Worm (Caenorhabditis elegans): Measurements from ENCODE around the gene mat-2.

mat-2 gene

ce11 chrII:11132542-11132941 lies 20.0 kb downstream of the mat-2 start, which contains the start of gene F40F8.11 (continued):
- TF ChIP-seq cey-2 (tag; optimal IDR thresholded peaks at IDR 0.05; ENCODE audit: borderline replicate concordance, insufficient read depth) (no peak), dpl-1 (GFP tag; optimal IDR thresholded peaks at IDR 0.05) (peak; percentile 86), hlh-30 (tag; optimal IDR thresholded peaks at IDR 0.05; ENCODE audit: insufficient read depth) (peak; percentile 25), ceh-82 (tag; optimal IDR thresholded peaks at IDR 0.05) (no peak), mes-2 (tag; optimal IDR thresholded peaks at IDR 0.05; ENCODE audit: poor library complexity, severe bottlenecking) (peak; percentile 68), lin-29 (GFP tag; IDR thresholded peaks at IDR 0.05) (no peak), dmd-9 (GFP tag; IDR thresholded peaks at IDR 0.05) (no peak), mdl-1 (tag; optimal IDR thresholded peaks at IDR 0.05) (no peak), mxl-3 (GFP tag; optimal IDR thresholded peaks at IDR 0.05) (no peak), lir-3 (tag; optimal IDR thresholded peaks at IDR 0.05) (no peak), dve-1 (tag; optimal IDR thresholded peaks at IDR 0.05; ENCODE audit: insufficient read depth) (peak; percentile 66), php-3 (GFP tag; IDR thresholded peaks at IDR 0.05) (no peak), mxl-2 (GFP tag; conservative IDR thresholded peaks at IDR 0.05) (no peak), ceh-20 (GFP tag; IDR thresholded peaks at IDR 0.05) (no peak), snpc-4 (tag; optimal IDR thresholded peaks at IDR 0.05) (no peak), F26F4.8 (GFP tag; conservative IDR thresholded peaks at IDR 0.05) (no peak), aha-1 (tag) (peak; percentile 8), Y5F2A.4 (GFP tag; optimal IDR thresholded peaks at IDR 0.05) (no peak), unc-39 (tag; optimal IDR thresholded peaks at IDR 0.05) (no peak), ces-1 (GFP tag; optimal IDR thresholded peaks at IDR 0.05) (no peak), lim-7 (GFP tag; IDR thresholded peaks at IDR 0.05) (no peak), nhr-76 (tag; optimal IDR thresholded peaks at IDR 0.05) (no peak), R02D3.7 (tag; optimal IDR thresholded peaks at IDR 0.05) (no peak), hif-1 (tag; optimal IDR thresholded peaks at IDR 0.05) (no peak)

ce11 chrII:11134828-11135227 lies 22.3 kb downstream of the mat-2 start, which contains the start of gene F40F8.5:
Gene F40F8.5, minus strand, starts transcription at chrII:11134928.
- no peak for TF ChIP-seq nhr-6 (tag; optimal IDR thresholded peaks at IDR 0.05)
- no peak for TF ChIP-seq F49E8.2 (tag; optimal IDR thresholded peaks at IDR 0.05; ENCODE audit: borderline replicate concordance)
- no peak for TF ChIP-seq hlh-30 (tag; optimal IDR thresholded peaks at IDR 0.05; ENCODE audit: insufficient read depth)
- TF ChIP-seq spr-3 (GFP tag; optimal IDR thresholded peaks at IDR 0.05) = no peak
- TF ChIP-seq lin-13 (GFP tag; optimal IDR thresholded peaks at IDR 0.05) = no peak
- TF ChIP-seq lir-3 (tag; optimal IDR thresholded peaks at IDR 0.05) = no peak
- TF ChIP-seq zag-1 (tag; optimal IDR thresholded peaks at IDR 0.05) = no peak
- no peak for TF ChIP-seq ceh-32 (tag; optimal IDR thresholded peaks at IDR 0.05; ENCODE audit: poor library complexity)
- TF ChIP-seq aly-2 (tag; optimal IDR thresholded peaks at IDR 0.05) = no peak
- no peak for TF ChIP-seq F44E2.7 (GFP tag; IDR thresholded peaks at IDR 0.05)
- no peak for TF ChIP-seq Y48G9A.11 (GFP tag; IDR thresholded peaks at IDR 0.05)
- TF ChIP-seq mxl-3 (GFP tag; optimal IDR thresholded peaks at IDR 0.05) = no peak
- no peak for TF ChIP-seq hlh-11 (tag; optimal IDR thresholded peaks at IDR 0.05)
- no peak for TF ChIP-seq snpc-1.2 (GFP tag; IDR thresholded peaks at IDR 0.05)
- TF ChIP-seq nhr-42 (GFP tag; IDR thresholded peaks at IDR 0.05) = no peak
- TF ChIP-seq daf-12 (tag; optimal IDR thresholded peaks at IDR 0.05) = no peak
- no peak for TF ChIP-seq ztf-7 (tag; optimal IDR thresholded peaks at IDR 0.05)
- no peak for TF ChIP-seq nhr-77 (tag; optimal IDR thresholded peaks at IDR 0.05)
- TF ChIP-seq mep-1 (tag; optimal IDR thresholded peaks at IDR 0.05) = no peak

ce11 chrII:11135773-11136172 lies 23.3 kb downstream of the mat-2 start:
- TF ChIP-seq Y105C5A.15 (GFP tag; IDR thresholded peaks at IDR 0.05) = no peak
- TF ChIP-seq nhr-76 (tag; optimal IDR thresholded peaks at IDR 0.05) = no peak
- TF ChIP-seq hlh-30 (tag; optimal IDR thresholded peaks at IDR 0.05; ENCODE audit: insufficient read depth) = peak; percentile 32
- peak; percentile 22 for TF ChIP-seq hlh-11 (tag; optimal IDR thresholded peaks at IDR 0.05)
- peak in 1 of 2 experiments; percentile 95 for TF ChIP-seq unc-62 (GFP tag; optimal IDR thresholded peaks at IDR 0.05 in 1 of 2)
- TF ChIP-seq unc-62 (tag; optimal IDR thresholded peaks at IDR 0.05) = no peak
- no peak for TF ChIP-seq zip-2 (tag; optimal IDR thresholded peaks at IDR 0.05)
- no peak for TF ChIP-seq dmd-9 (GFP tag; IDR thresholded peaks at IDR 0.05)
- no peak for TF ChIP-seq tra-1 (GFP tag; IDR thresholded peaks at IDR 0.05)
- peak in 1 of 2 experiments; percentile 67 for TF ChIP-seq daf-16 (GFP tag; optimal IDR thresholded peaks at IDR 0.05)
- TF ChIP-seq daf-16 (tag; optimal IDR thresholded peaks at IDR 0.05) = peak; percentile 82

Measured in whole organism, L4 larva.